Fruit fly (Drosophila melanogaster) whole organism, embryonic: ENCODE measurements around the gene ninaE.

Source experiments
- Atf3 ChIP-seq: fragments of 200-800 bp; sonication (Bioruptor generic); optimal IDR thresholded peaks from 3 replicates; lab custom pipeline; 2016; ENCODE audit warnings: missing biosample characterization, missing genetic modification characterization
- BEAF-32 ChIP-seq: fragments of 200-800 bp; sonication (Bioruptor generic); optimal IDR thresholded peaks from 3 replicates; lab custom pipeline; 2017; ENCODE audit warnings: missing biosample characterization, missing genetic modification characterization, mild to moderate bottlenecking, moderate library complexity, missing genetic modification reagents
- CG10321 ChIP-seq: fragments of 200-800 bp; sonication (Bioruptor generic); IDR thresholded peaks from 2 replicates; pipeline ENCODE4 v1.3.6; 2022; ENCODE audit warnings: missing biosample characterization, missing genetic modification characterization
- CG10543 ChIP-seq: fragments of 200-800 bp; sonication (Bioruptor generic); optimal IDR thresholded peaks from 3 replicates; lab custom pipeline; 2017; ENCODE audit warnings: missing biosample characterization, mild to moderate bottlenecking, missing genetic modification characterization, moderate library complexity
- CG11504 ChIP-seq: fragments of 200-800 bp; sonication (Bioruptor generic); optimal IDR thresholded peaks from 3 replicates; lab custom pipeline; 2019; ENCODE audit warnings: missing biosample characterization, mild to moderate bottlenecking, missing genetic modification characterization, moderate library complexity
- CG12155 ChIP-seq: fragments of 200-800 bp; sonication (Bioruptor generic); optimal IDR thresholded peaks from 3 replicates; lab custom pipeline; 2016; ENCODE audit warnings: missing biosample characterization, missing genetic modification characterization
- CG12236 ChIP-seq: fragments of 200-800 bp; sonication (Bioruptor generic); optimal IDR thresholded peaks from 2 replicates; lab custom pipeline; 2016; ENCODE audit warnings: missing biosample characterization, missing genetic modification characterization
- CG1233 ChIP-seq: fragments of 200-800 bp; sonication (Bioruptor generic); optimal IDR thresholded peaks from 4 replicates; lab custom pipeline; 2018; ENCODE audit warnings: missing biosample characterization, mild to moderate bottlenecking, missing genetic modification characterization
- CG13624 ChIP-seq: fragments of 200-800 bp; sonication (Bioruptor generic); optimal IDR thresholded peaks from 2 replicates; lab custom pipeline; 2016; ENCODE audit warnings: missing biosample characterization, missing genetic modification characterization
- CG14014 ChIP-seq: fragments of 200-800 bp; sonication (Bioruptor generic); IDR thresholded peaks from 2 replicates; pipeline ENCODE4 v1.3.6; 2022; ENCODE audit warnings: missing biosample characterization, missing genetic modification characterization
- CG14667 ChIP-seq: fragments of 200-800 bp; sonication (Bioruptor generic); IDR thresholded peaks from 2 replicates; pipeline ENCODE4 v1.3.6; 2022; ENCODE audit warnings: missing biosample characterization, missing genetic modification characterization
- CG17802 ChIP-seq: fragments of 200-800 bp; sonication (Bioruptor generic); optimal IDR thresholded peaks from 2 replicates; lab custom pipeline; 2018; ENCODE audit warnings: missing biosample characterization, mild to moderate bottlenecking, missing genetic modification characterization, moderate library complexity
- CG30431 ChIP-seq: fragments of 200-800 bp; sonication (Bioruptor generic); optimal IDR thresholded peaks from 2 replicates; lab custom pipeline; 2017; ENCODE audit warnings: missing biosample characterization, missing genetic modification characterization
- CG31388 ChIP-seq: fragments of 200-800 bp; sonication (Bioruptor generic); optimal IDR thresholded peaks from 2 replicates; lab custom pipeline; 2016; ENCODE audit warnings: missing biosample characterization, missing genetic modification characterization
- CG3281 ChIP-seq: fragments of 200-800 bp; sonication (Bioruptor generic); optimal IDR thresholded peaks from 3 replicates; lab custom pipeline; 2017; ENCODE audit warnings: missing biosample characterization, mild to moderate bottlenecking, missing genetic modification characterization
- CG3995 ChIP-seq: fragments of 200-800 bp; sonication (Bioruptor generic); optimal IDR thresholded peaks from 3 replicates; lab custom pipeline; 2016; ENCODE audit warnings: missing biosample characterization, missing genetic modification characterization
- CG4820 ChIP-seq: fragments of 200-800 bp; sonication (Bioruptor generic); optimal IDR thresholded peaks from 3 replicates; lab custom pipeline; 2016; ENCODE audit warnings: missing biosample characterization, missing genetic modification characterization
- CG5180 ChIP-seq: fragments of 200-800 bp; sonication (Bioruptor generic); optimal IDR thresholded peaks from 3 replicates; lab custom pipeline; 2017; ENCODE audit warnings: missing biosample characterization, missing genetic modification characterization, mild to moderate bottlenecking, moderate library complexity, missing genetic modification reagents
- CG5245 ChIP-seq: fragments of 200-800 bp; sonication (Bioruptor generic); optimal IDR thresholded peaks from 3 replicates; lab custom pipeline; 2016; ENCODE audit warnings: missing biosample characterization, missing genetic modification characterization
- Chrac-16 ChIP-seq: fragments of 200-800 bp; sonication (Bioruptor generic); optimal IDR thresholded peaks from 3 replicates; lab custom pipeline; 2016; ENCODE audit warnings: missing biosample characterization, missing genetic modification characterization
- CkIIα-i1 ChIP-seq: fragments of 200-800 bp; sonication (Bioruptor generic); IDR thresholded peaks from 2 replicates; pipeline ENCODE4 v1.3.6; 2022; ENCODE audit warnings: missing biosample characterization, missing genetic modification characterization
- CoRest ChIP-seq: fragments of 200-800 bp; sonication (Bioruptor generic); optimal IDR thresholded peaks from 3 replicates; lab custom pipeline; 2018; ENCODE audit warnings: missing biosample characterization, mild to moderate bottlenecking, missing genetic modification characterization, moderate library complexity
- E2f1 ChIP-seq: fragments of 200-800 bp; sonication (Bioruptor generic); IDR thresholded peaks from 2 replicates; pipeline ENCODE4 v1.3.6; 2022; ENCODE audit warnings: missing biosample characterization, missing genetic modification characterization
- ERR ChIP-seq: fragments of 200-800 bp; sonication (Bioruptor generic); optimal IDR thresholded peaks from 2 replicates; lab custom pipeline; 2016; ENCODE audit warnings: missing biosample characterization, missing genetic modification characterization
- HmgD ChIP-seq: fragments of 200-800 bp; sonication (Bioruptor generic); optimal IDR thresholded peaks from 3 replicates; lab custom pipeline; 2016; ENCODE audit warnings: missing biosample characterization, missing genetic modification characterization
- Mad ChIP-seq: fragments of 200-800 bp; sonication (Bioruptor generic); optimal IDR thresholded peaks from 2 replicates; lab custom pipeline; 2016; ENCODE audit warnings: missing biosample characterization, missing genetic modification characterization
- Meics ChIP-seq: fragments of 200-800 bp; sonication (Bioruptor generic); optimal IDR thresholded peaks from 2 replicates; lab custom pipeline; 2017; ENCODE audit warnings: missing biosample characterization, mild to moderate bottlenecking, missing genetic modification characterization
- NK7.1 ChIP-seq: fragments of 200-800 bp; sonication (Bioruptor generic); optimal IDR thresholded peaks from 3 replicates; lab custom pipeline; 2016; ENCODE audit warnings: missing biosample characterization, missing genetic modification characterization
- ase ChIP-seq: fragments of 200-800 bp; sonication (Bioruptor generic); IDR thresholded peaks from 3 replicates; pipeline ENCODE4 v1.3.6; 2022; ENCODE audit warnings: missing biosample characterization, missing genetic modification characterization
- bigmax ChIP-seq: fragments of 200-800 bp; sonication (Bioruptor generic); optimal IDR thresholded peaks from 2 replicates; lab custom pipeline; 2018; ENCODE audit warnings: missing biosample characterization, mild to moderate bottlenecking, missing genetic modification characterization
- chm ChIP-seq: fragments of 200-800 bp; sonication (Bioruptor generic); IDR thresholded peaks from 2 replicates; pipeline ENCODE4 v1.3.6; 2022; ENCODE audit warnings: missing biosample characterization, missing genetic modification characterization
- corto ChIP-seq: fragments of 200-800 bp; sonication (Bioruptor generic); optimal IDR thresholded peaks from 2 replicates; lab custom pipeline; 2016; ENCODE audit warnings: missing biosample characterization, mild to moderate bottlenecking, missing genetic modification characterization, moderate library complexity
- cwo ChIP-seq: fragments of 200-800 bp; sonication (Bioruptor generic); optimal IDR thresholded peaks from 3 replicates; lab custom pipeline; 2017; ENCODE audit warnings: missing biosample characterization, missing genetic modification characterization, mild to moderate bottlenecking, moderate library complexity, missing genetic modification reagents
- danr ChIP-seq: fragments of 200-800 bp; sonication (Bioruptor generic); IDR thresholded peaks from 2 replicates; pipeline ENCODE4 v1.3.6; 2022; ENCODE audit warnings: missing biosample characterization, missing genetic modification characterization
- gcm ChIP-seq: fragments of 200-800 bp; sonication (Bioruptor generic); optimal IDR thresholded peaks from 2 replicates; lab custom pipeline; 2019; ENCODE audit warnings: missing biosample characterization, mild to moderate bottlenecking, missing genetic modification characterization, moderate library complexity
- gt ChIP-seq: fragments of 200-800 bp; sonication (Bioruptor generic); IDR thresholded peaks from 2 replicates; pipeline ENCODE4 v1.3.6; 2022; ENCODE audit warnings: missing biosample characterization, missing genetic modification characterization
- hbn ChIP-seq: fragments of 200-800 bp; sonication (Bioruptor generic); IDR thresholded peaks from 2 replicates; pipeline ENCODE4 v1.3.6; 2022; ENCODE audit warnings: missing biosample characterization, missing genetic modification characterization; ENCODE audit not compliant: partially characterized antibody
- jumu ChIP-seq: fragments of 200-800 bp; sonication (Bioruptor generic); optimal IDR thresholded peaks from 3 replicates; lab custom pipeline; 2016; ENCODE audit warnings: missing biosample characterization, missing genetic modification characterization
- knrl ChIP-seq: fragments of 200-800 bp; sonication (Bioruptor generic); IDR thresholded peaks from 3 replicates; pipeline ENCODE4 v1.3.6; 2022; ENCODE audit warnings: missing biosample characterization, missing genetic modification characterization; ENCODE audit not compliant: partially characterized antibody
- lov ChIP-seq, 2 experiments: fragments of 200-800 bp in 1 of 2; fragments of >200 bp in 1 of 2; sonication (Bioruptor generic) in 1 of 2; IDR thresholded peaks in 1 of 2; optimal IDR thresholded peaks in 1 of 2; 2 replicates in 1 of 2; 3 replicates in 1 of 2; pipeline versions ENCODE4 v1.3.6 to Lab custom; 2017 to 2022; ENCODE audit warnings: missing biosample characterization in 1 of 2, missing genetic modification characterization in 1 of 2
- onecut ChIP-seq: fragments of 200-800 bp; sonication (Bioruptor generic); IDR thresholded peaks from 2 replicates; pipeline ENCODE4 v1.3.6; 2022; ENCODE audit warnings: missing biosample characterization, missing genetic modification characterization
- ro ChIP-seq: fragments of 200-800 bp; sonication (Bioruptor generic); IDR thresholded peaks from 2 replicates; pipeline ENCODE4 v1.3.6; 2022; ENCODE audit warnings: missing biosample characterization, missing genetic modification characterization
- seq ChIP-seq: fragments of 200-800 bp; sonication (Bioruptor generic); IDR thresholded peaks from 2 replicates; pipeline ENCODE4 v1.3.6; 2022; ENCODE audit warnings: missing biosample characterization, missing genetic modification characterization
- sug ChIP-seq: fragments of 200-800 bp; optimal IDR thresholded peaks from 2 replicates; lab custom pipeline; 2019; ENCODE audit warnings: missing biosample characterization, mild to moderate bottlenecking, missing genetic modification characterization, moderate library complexity
- tin ChIP-seq: fragments of 200-800 bp; sonication (Bioruptor generic); optimal IDR thresholded peaks from 3 replicates; lab custom pipeline; 2016; ENCODE audit warnings: missing biosample characterization, missing genetic modification characterization
- tll ChIP-seq, 2 experiments: fragments of 200-800 bp in 1 of 2; fragments of >200 bp in 1 of 2; sonication (Bioruptor generic) in 1 of 2; optimal IDR thresholded peaks; 2 replicates each; lab custom pipeline; 2017 to 2019; ENCODE audit warnings: missing biosample characterization in 2 of 2, missing genetic modification characterization in 2 of 2, mild to moderate bottlenecking in 1 of 2, moderate library complexity in 1 of 2
- tup ChIP-seq: fragments of 200-800 bp; sonication (Bioruptor generic); optimal IDR thresholded peaks from 2 replicates; lab custom pipeline; 2016; ENCODE audit warnings: missing biosample characterization, mild to moderate bottlenecking, missing genetic modification characterization, moderate library complexity
- vfl ChIP-seq: fragments of 200-800 bp; sonication (Bioruptor generic); optimal IDR thresholded peaks from 2 replicates; lab custom pipeline; 2016; ENCODE audit warnings: missing biosample characterization, missing genetic modification characterization
- wdn ChIP-seq: fragments of 200-800 bp; sonication (Bioruptor generic); IDR thresholded peaks from 2 replicates; pipeline ENCODE4 v1.3.6; 2022; ENCODE audit warnings: missing biosample characterization, missing genetic modification characterization

The ninaE gene

dm6 chr3R:19846870-19847590 is 41.0 kb downstream of the ninaE start, which contains the start of gene MICU3:
MICU3 (plus strand) TSS chr3R:19847311.
- TF ChIP-seq ro (GFP tag; lab: Robert Waterston, UW) (no peak), CG14667 (no peak), CG11504 (no peak), jumu (GFP tag; lab: Kevin White, UChicago) (peak; percentile 68), onecut (no peak), knrl (peak; percentile 80), bigmax (no peak), CG1233 (GFP tag; lab: Kevin White, UChicago) (peak; percentile 26), NK7.1 (GFP tag; lab: Kevin White, UChicago) (peak; percentile 15), danr (no peak), CG10321 (GFP tag; lab: Robert Waterston, UW) (no peak), tll (GFP tag; optimal IDR thresholded peaks at IDR 0.05; lab: Kevin White, UChicago) (peak in 1 of 2 experiments; percentile 45), chm (GFP tag; lab: Robert Waterston, UW) (peak; percentile 71; the same call in 1 of the 2 replicates), seq (GFP tag; lab: Robert Waterston, UW) (peak; percentile 45; the same call in 1 of the 2 replicates), lov (optimal IDR thresholded peaks at IDR 0.05; lab: Kevin White, UChicago) (no peak), lov (GFP tag; IDR thresholded peaks at IDR 0.05; lab: Robert Waterston, UW) (no peak), CkIIα-i1 (GFP tag; lab: Robert Waterston, UW) (no peak), CG5245 (GFP tag; lab: Kevin White, UChicago) (peak; percentile 54), cwo (peak; percentile 16), E2f1 (GFP tag; lab: Robert Waterston, UW) (peak; percentile 50), Meics (GFP tag; lab: Kevin White, UChicago) (peak; percentile 74), Chrac-16 (GFP tag; lab: Kevin White, UChicago) (peak; percentile 74), CG3995 (GFP tag; lab: Kevin White, UChicago) (peak; percentile 87), CG3281 (GFP tag; lab: Kevin White, UChicago) (peak; percentile 43), wdn (no peak), sug (peak; percentile 1), CG5180 (GFP tag; lab: Kevin White, UChicago) (no peak), CG17802 (tag; lab: Kevin White, UChicago) (peak; percentile 36), CG30431 (GFP tag; lab: Kevin White, UChicago) (peak; percentile 45), gcm (GFP tag; lab: Kevin White, UChicago) (no peak), CG4820 (GFP tag; lab: Kevin White, UChicago) (peak; percentile 63), hbn (GFP tag; lab: Robert Waterston, UW) (peak; percentile 66; the same call in 1 of the 2 replicates), CG12236 (GFP tag; lab: Kevin White, UChicago) (no peak), Mad (peak; percentile 66), ase (0 out of 3 replicates have a peak, but pooled peaks have one; percentile 38), CG10543 (peak; percentile 59), tin (GFP tag; lab: Kevin White, UChicago) (peak; percentile 68), Atf3 (GFP tag; lab: Kevin White, UChicago) (peak; percentile 52), CG31388 (no peak), gt (GFP tag; lab: Robert Waterston, UW) (no peak), tup (no peak), CG12155 (GFP tag; lab: Kevin White, UChicago) (peak; percentile 56), vfl (peak; percentile 60), CoRest (tag; lab: Kevin White, UChicago) (peak; percentile 81), CG13624 (GFP tag; lab: Kevin White, UChicago) (peak; percentile 51), BEAF-32 (GFP tag; lab: Kevin White, UChicago) (peak; percentile 87), ERR (no peak), CG14014 (peak; percentile 65), HmgD (GFP tag; lab: Kevin White, UChicago) (no peak), corto (no peak)
